Fruit fly (Drosophila melanogaster): Measurements from ENCODE around the gene AdamTS-A.
A peak's percentile ranks its signal among the peaks of the same experiment; 100 is the strongest.

The AdamTS-A gene

dm6 chr3R:15420375-15420931 lies 55.5 kb downstream of the AdamTS-A start (continued):
- TF ChIP-seq Hr51 (GFP tag; optimal IDR thresholded peaks at IDR 0.05), result no peak
- TF ChIP-seq vfl (GFP tag; optimal IDR thresholded peaks at IDR 0.05), result no peak
- TF ChIP-seq CG17829 (tag; optimal IDR thresholded peaks at IDR 0.05), result peak; percentile 0
- TF ChIP-seq Lhr (GFP tag; optimal IDR thresholded peaks at IDR 0.05), result no peak
- 0 out of 3 replicates have a peak, but pooled peaks have one; percentile 43 for TF ChIP-seq z (GFP tag; IDR thresholded peaks at IDR 0.05)
- peak; percentile 87 to 97 for TF ChIP-seq Trl (optimal IDR thresholded peaks at IDR 0.05)
- TF ChIP-seq Trl (GFP tag; optimal IDR thresholded peaks at IDR 0.05), result peak; percentile 41
- no peak for TF ChIP-seq CG15073 (GFP tag; optimal IDR thresholded peaks at IDR 0.05)
- no peak for TF ChIP-seq CG7745 (tag; optimal IDR thresholded peaks at IDR 0.05)
- no peak for TF ChIP-seq ftz-f1 (GFP tag; optimal IDR thresholded peaks at IDR 0.05)
- no peak for TF ChIP-seq CG9437 (GFP tag; optimal IDR thresholded peaks at IDR 0.05)
- TF ChIP-seq CG1832 (GFP tag; optimal IDR thresholded peaks at IDR 0.05), result peak; percentile 57
- peak; percentile 81 for TF ChIP-seq cg (GFP tag; optimal IDR thresholded peaks at IDR 0.05)
- TF ChIP-seq chn (GFP tag; optimal IDR thresholded peaks at IDR 0.05), result no peak
- TF ChIP-seq CG2129 (GFP tag; IDR thresholded peaks at IDR 0.05; ENCODE audit: partially characterized antibody), result no peak
- 0 out of 2 replicates have a peak, but pooled peaks have one; percentile 17 for TF ChIP-seq CG13287 (GFP tag; IDR thresholded peaks at IDR 0.05; ENCODE audit: partially characterized antibody)
- TF ChIP-seq unpg (GFP tag; optimal IDR thresholded peaks at IDR 0.05), result no peak
- no peak for TF ChIP-seq tup (GFP tag; optimal IDR thresholded peaks at IDR 0.05)
- TF ChIP-seq gfzf (GFP tag; optimal IDR thresholded peaks at IDR 0.05), result no peak
- TF ChIP-seq NfI (GFP tag; optimal IDR thresholded peaks at IDR 0.05), result no peak
- TF ChIP-seq odd (GFP tag; optimal IDR thresholded peaks at IDR 0.05), result no peak
- TF ChIP-seq so (GFP tag; IDR thresholded peaks at IDR 0.05), result no peak
- TF ChIP-seq zfh2 (GFP tag; optimal IDR thresholded peaks at IDR 0.05), result no peak
- TF ChIP-seq CG13123 (GFP tag; optimal IDR thresholded peaks at IDR 0.05), result no peak
- no peak for TF ChIP-seq ken (GFP tag; IDR thresholded peaks at IDR 0.05)
- no peak for TF ChIP-seq dan (GFP tag; IDR thresholded peaks at IDR 0.05)
- no peak for TF ChIP-seq CG13296 (GFP tag; optimal IDR thresholded peaks at IDR 0.05)
- TF ChIP-seq Dfd (GFP tag; optimal IDR thresholded peaks at IDR 0.05), result no peak
- TF ChIP-seq CG5245 (GFP tag; optimal IDR thresholded peaks at IDR 0.05), result no peak
- no peak for TF ChIP-seq Ets97D (GFP tag; optimal IDR thresholded peaks at IDR 0.05)
- no peak for TF ChIP-seq CG17359 (tag; optimal IDR thresholded peaks at IDR 0.05)
- TF ChIP-seq Ptx1 (GFP tag; IDR thresholded peaks at IDR 0.05), result no peak
- TF ChIP-seq seq (GFP tag; IDR thresholded peaks at IDR 0.05), result peak; percentile 79
- TF ChIP-seq H15 (GFP tag; IDR thresholded peaks at IDR 0.05), result no peak
- 0 out of 3 replicates have a peak, but pooled peaks have one; percentile 41 for TF ChIP-seq zen2 (GFP tag; IDR thresholded peaks at IDR 0.05; ENCODE audit: partially characterized antibody)
- TF ChIP-seq CG11247 (GFP tag; IDR thresholded peaks at IDR 0.05), result no peak
- TF ChIP-seq cwo (GFP tag; optimal IDR thresholded peaks at IDR 0.05), result no peak
- no peak for TF ChIP-seq usp (GFP tag; optimal IDR thresholded peaks at IDR 0.05)
- no peak for TF ChIP-seq CG13775 (GFP tag; optimal IDR thresholded peaks at IDR 0.05)
- TF ChIP-seq CG30020 (tag; optimal IDR thresholded peaks at IDR 0.05), result no peak
- no peak for TF ChIP-seq crc (GFP tag; optimal IDR thresholded peaks at IDR 0.05)
- TF ChIP-seq Neu2 (GFP tag; optimal IDR thresholded peaks at IDR 0.05; ENCODE audit: borderline replicate concordance), result no peak
- TF ChIP-seq CG4282 (GFP tag; optimal IDR thresholded peaks at IDR 0.05), result no peak
- no peak for TF ChIP-seq Bgb (GFP tag; IDR thresholded peaks at IDR 0.05; ENCODE audit: partially characterized antibody)
- no peak for TF ChIP-seq Mes4 (GFP tag; optimal IDR thresholded peaks at IDR 0.05)
- TF ChIP-seq Atf6 (GFP tag; IDR thresholded peaks at IDR 0.05), result no peak
- no peak for TF ChIP-seq sisA (GFP tag; IDR thresholded peaks at IDR 0.05)
- TF ChIP-seq salm (tag; optimal IDR thresholded peaks at IDR 0.05), result no peak
- TF ChIP-seq Dip3 (GFP tag; optimal IDR thresholded peaks at IDR 0.05), result no peak
- no peak for TF ChIP-seq CG8359 (GFP tag; optimal IDR thresholded peaks at IDR 0.05; ENCODE audit: borderline replicate concordance)
- TF ChIP-seq CG14710 (tag; optimal IDR thresholded peaks at IDR 0.05), result no peak

All from whole organism, embryonic.